Fruit fly (Drosophila melanogaster) whole organism, embryonic: ENCODE results near the gene CG18542.

ENCODE experiments used
- Ada2b ChIP-seq: fragments of 200-800 bp; sonication (Bioruptor generic); IDR thresholded peaks from 2 replicates; pipeline ENCODE4 v1.3.6; 2022; ENCODE audit warnings: missing biosample characterization, missing genetic modification characterization
- CG10462 ChIP-seq: fragments of 200-800 bp; sonication (Bioruptor generic); optimal IDR thresholded peaks from 2 replicates; lab custom pipeline; 2016; ENCODE audit warnings: missing biosample characterization, missing genetic modification characterization
- CG10959 ChIP-seq: fragments of 200-800 bp; sonication (Bioruptor generic); IDR thresholded peaks from 2 replicates; pipeline ENCODE4 v1.3.6; 2022; ENCODE audit warnings: missing biosample characterization, missing genetic modification characterization
- CG11504 ChIP-seq: fragments of 200-800 bp; sonication (Bioruptor generic); optimal IDR thresholded peaks from 3 replicates; lab custom pipeline; 2019; ENCODE audit warnings: missing biosample characterization, mild to moderate bottlenecking, missing genetic modification characterization, moderate library complexity
- CG11695 ChIP-seq: fragments of 200-800 bp; sonication (Bioruptor generic); IDR thresholded peaks from 3 replicates; pipeline ENCODE4 v1.3.6; 2022; ENCODE audit warnings: missing biosample characterization, missing genetic modification characterization
- CG13287 ChIP-seq: fragments of 200-800 bp; sonication (Bioruptor generic); IDR thresholded peaks from 2 replicates; pipeline ENCODE4 v1.3.6; 2022; ENCODE audit warnings: missing biosample characterization, missing genetic modification characterization; ENCODE audit not compliant: partially characterized antibody
- CG14710 ChIP-seq: fragments of 200-800 bp; sonication (Bioruptor generic); optimal IDR thresholded peaks from 3 replicates; lab custom pipeline; 2019; ENCODE audit warnings: missing biosample characterization, mild to moderate bottlenecking, missing genetic modification characterization, moderate library complexity
- CG16815 ChIP-seq: fragments of 200-800 bp; sonication (Bioruptor generic); optimal IDR thresholded peaks from 3 replicates; lab custom pipeline; 2017; ENCODE audit warnings: missing biosample characterization, mild to moderate bottlenecking, missing genetic modification characterization
- CG18764 ChIP-seq: fragments of 200-800 bp; sonication (Bioruptor generic); optimal IDR thresholded peaks from 3 replicates; lab custom pipeline; 2016; ENCODE audit warnings: missing biosample characterization, missing genetic modification characterization
- CG2712 ChIP-seq: fragments of 200-800 bp; optimal IDR thresholded peaks from 3 replicates; lab custom pipeline; 2019; ENCODE audit warnings: missing biosample characterization, mild to moderate bottlenecking, missing genetic modification characterization, moderate library complexity
- CG32767 ChIP-seq: fragments of 200-800 bp; sonication (Bioruptor generic); IDR thresholded peaks from 2 replicates; pipeline ENCODE4 v1.3.6; 2022; ENCODE audit warnings: missing biosample characterization, missing genetic modification characterization
- CG3281 ChIP-seq: fragments of 200-800 bp; sonication (Bioruptor generic); optimal IDR thresholded peaks from 3 replicates; lab custom pipeline; 2017; ENCODE audit warnings: missing biosample characterization, mild to moderate bottlenecking, missing genetic modification characterization
- CG3838 ChIP-seq: fragments of 200-800 bp; sonication (Bioruptor generic); optimal IDR thresholded peaks from 3 replicates; lab custom pipeline; 2016; ENCODE audit warnings: missing biosample characterization, missing genetic modification characterization
- CG7556 ChIP-seq: fragments of 200-800 bp; sonication (Bioruptor generic); optimal IDR thresholded peaks from 2 replicates; lab custom pipeline; 2017; ENCODE audit warnings: missing biosample characterization, mild to moderate bottlenecking, missing genetic modification characterization
- CG8944 ChIP-seq: fragments of 200-800 bp; sonication (Bioruptor generic); optimal IDR thresholded peaks from 3 replicates; lab custom pipeline; 2016; ENCODE audit warnings: missing biosample characterization, missing genetic modification characterization
- CG9215 ChIP-seq: fragments of 200-800 bp; sonication (Bioruptor generic); IDR thresholded peaks from 2 replicates; pipeline ENCODE4 v1.3.6; 2022; ENCODE audit warnings: missing biosample characterization, missing genetic modification characterization
- CHES-1-like ChIP-seq: fragments of 200-800 bp; sonication (Bioruptor generic); optimal IDR thresholded peaks from 2 replicates; lab custom pipeline; 2016; ENCODE audit warnings: missing biosample characterization, missing genetic modification characterization
- CTCF ChIP-seq: fragments of 200-800 bp; sonication (Bioruptor generic); optimal IDR thresholded peaks from 2 replicates; lab custom pipeline; 2017; ENCODE audit warnings: missing biosample characterization, mild to moderate bottlenecking, missing genetic modification characterization, moderate library complexity
- Dfd ChIP-seq, 2 experiments: fragments of >200 bp; optimal IDR thresholded peaks; 2 replicates each; lab custom pipeline; 2017; ENCODE audit warnings: missing biosample characterization in 2 of 2, missing genetic modification characterization in 2 of 2
- Dip3 ChIP-seq: fragments of 200-800 bp; sonication (Bioruptor generic); optimal IDR thresholded peaks from 3 replicates; lab custom pipeline; 2016; ENCODE audit warnings: missing biosample characterization, missing genetic modification characterization
- HLH4C ChIP-seq: fragments of 200-800 bp; sonication (Bioruptor generic); IDR thresholded peaks from 3 replicates; pipeline ENCODE4 v1.3.6; 2022; ENCODE audit warnings: missing biosample characterization, missing genetic modification characterization; ENCODE audit not compliant: partially characterized antibody
- HmgZ ChIP-seq: fragments of 200-800 bp; sonication (Bioruptor generic); optimal IDR thresholded peaks from 2 replicates; lab custom pipeline; 2018; ENCODE audit warnings: missing biosample characterization, mild to moderate bottlenecking, missing genetic modification characterization
- Hmr ChIP-seq: fragments of 200-800 bp; sonication (Bioruptor generic); optimal IDR thresholded peaks from 3 replicates; lab custom pipeline; 2017; ENCODE audit warnings: mild to moderate bottlenecking, missing biosample characterization, missing genetic modification reagents, missing genetic modification characterization
- Jarid2 ChIP-seq: fragments of 200-800 bp; sonication (Bioruptor generic); optimal IDR thresholded peaks from 3 replicates; lab custom pipeline; 2017; ENCODE audit warnings: mild to moderate bottlenecking, missing biosample characterization, missing genetic modification reagents, missing genetic modification characterization
- Myb ChIP-seq: fragments of 200-800 bp; sonication (Bioruptor generic); optimal IDR thresholded peaks from 2 replicates; lab custom pipeline; 2016; ENCODE audit warnings: missing biosample characterization, missing genetic modification characterization
- NC2α ChIP-seq: fragments of 200-800 bp; sonication (Bioruptor generic); optimal IDR thresholded peaks from 2 replicates; lab custom pipeline; 2016; ENCODE audit warnings: missing biosample characterization, missing genetic modification characterization
- NK7.1 ChIP-seq: fragments of 200-800 bp; sonication (Bioruptor generic); optimal IDR thresholded peaks from 3 replicates; lab custom pipeline; 2016; ENCODE audit warnings: missing biosample characterization, missing genetic modification characterization
- Nf-YC ChIP-seq: fragments of 200-800 bp; optimal IDR thresholded peaks from 3 replicates; lab custom pipeline; 2019; ENCODE audit warnings: missing biosample characterization, mild to moderate bottlenecking, missing genetic modification characterization, moderate library complexity
- Scr ChIP-seq: fragments of 200-800 bp; sonication (Bioruptor generic); IDR thresholded peaks from 2 replicates; pipeline ENCODE4 v1.3.6; 2022; ENCODE audit warnings: missing biosample characterization, missing genetic modification characterization; ENCODE audit not compliant: partially characterized antibody
- Sry-δ ChIP-seq: fragments of 200-800 bp; sonication (Bioruptor generic); optimal IDR thresholded peaks from 2 replicates; lab custom pipeline; 2016; ENCODE audit warnings: missing biosample characterization, missing genetic modification characterization
- Ssrp ChIP-seq: fragments of 200-800 bp; sonication (Bioruptor generic); optimal IDR thresholded peaks from 2 replicates; lab custom pipeline; 2018; ENCODE audit warnings: missing biosample characterization, mild to moderate bottlenecking, missing genetic modification characterization, moderate library complexity
- Taf1 ChIP-seq: fragments of 200-800 bp; sonication (Bioruptor generic); IDR thresholded peaks from 2 replicates; pipeline ENCODE4 v1.3.6; 2022; ENCODE audit warnings: missing biosample characterization, missing genetic modification characterization
- al ChIP-seq: fragments of 200-800 bp; sonication (Bioruptor generic); IDR thresholded peaks from 2 replicates; pipeline ENCODE4 v1.3.6; 2022; ENCODE audit warnings: missing biosample characterization, missing genetic modification characterization
- cas ChIP-seq: fragments of 200-800 bp; sonication (Bioruptor generic); IDR thresholded peaks from 2 replicates; pipeline ENCODE4 v1.3.6; 2022; ENCODE audit warnings: missing biosample characterization, missing genetic modification characterization
- dm ChIP-seq: fragments of 200-800 bp; sonication (Bioruptor generic); optimal IDR thresholded peaks from 3 replicates; lab custom pipeline; 2016; ENCODE audit warnings: missing biosample characterization, missing genetic modification characterization
- dpn ChIP-seq, 2 experiments: fragments of 200-800 bp; sonication (Bioruptor generic); optimal IDR thresholded peaks; 3 replicates each; lab custom pipeline; 2016; ENCODE audit warnings: missing biosample characterization in 2 of 2, missing genetic modification characterization in 2 of 2
- eyg ChIP-seq: fragments of 200-800 bp; sonication (Bioruptor generic); optimal IDR thresholded peaks from 3 replicates; lab custom pipeline; 2016; ENCODE audit warnings: missing biosample characterization, missing genetic modification characterization
- hth ChIP-seq: fragments of >200 bp; optimal IDR thresholded peaks from 2 replicates; lab custom pipeline; 2017; ENCODE audit warnings: inconsistent platforms
- jumu ChIP-seq: fragments of 200-800 bp; sonication (Bioruptor generic); optimal IDR thresholded peaks from 3 replicates; lab custom pipeline; 2016; ENCODE audit warnings: missing biosample characterization, missing genetic modification characterization
- kni ChIP-seq: fragments of 200-800 bp; sonication (Bioruptor generic); optimal IDR thresholded peaks from 3 replicates; lab custom pipeline; 2017; ENCODE audit warnings: mild to moderate bottlenecking, missing biosample characterization, missing genetic modification reagents, missing genetic modification characterization
- knrl ChIP-seq: fragments of 200-800 bp; sonication (Bioruptor generic); IDR thresholded peaks from 3 replicates; pipeline ENCODE4 v1.3.6; 2022; ENCODE audit warnings: missing biosample characterization, missing genetic modification characterization; ENCODE audit not compliant: partially characterized antibody
- org-1 ChIP-seq: fragments of 200-800 bp; sonication (Bioruptor generic); optimal IDR thresholded peaks from 2 replicates; lab custom pipeline; 2017; ENCODE audit warnings: missing biosample characterization, missing genetic modification characterization
- prd ChIP-seq, 3 experiments: fragments of >200 bp in 2 of 3; fragments of 200-800 bp in 1 of 3; sonication (Bioruptor generic) in 1 of 3; optimal IDR thresholded peaks in 2 of 3; IDR thresholded peaks in 1 of 3; 2 replicates in 2 of 3; 3 replicates in 1 of 3; pipeline versions ENCODE4 v1.3.6 to Lab custom; 2017 to 2022; ENCODE audit warnings: missing biosample characterization in 1 of 3, missing genetic modification characterization in 1 of 3
- pros ChIP-seq: fragments of 200-800 bp; sonication (Bioruptor generic); optimal IDR thresholded peaks from 3 replicates; lab custom pipeline; 2019; ENCODE audit warnings: missing biosample characterization, mild to moderate bottlenecking, missing genetic modification characterization, moderate library complexity
- repo ChIP-seq: fragments of 200-800 bp; sonication (Bioruptor generic); optimal IDR thresholded peaks from 2 replicates; lab custom pipeline; 2016; ENCODE audit warnings: missing biosample characterization, missing genetic modification characterization
- sima ChIP-seq: fragments of 200-800 bp; sonication (Bioruptor generic); optimal IDR thresholded peaks from 2 replicates; lab custom pipeline; 2016; ENCODE audit warnings: missing biosample characterization, missing genetic modification characterization
- so ChIP-seq: fragments of 200-800 bp; sonication (Bioruptor generic); IDR thresholded peaks from 3 replicates; pipeline ENCODE4 v1.3.6; 2022; ENCODE audit warnings: missing biosample characterization, missing genetic modification characterization
- sr ChIP-seq: fragments of 200-800 bp; sonication (Bioruptor generic); IDR thresholded peaks from 3 replicates; pipeline ENCODE4 v1.3.6; 2022; ENCODE audit warnings: missing biosample characterization, missing genetic modification characterization
- stwl ChIP-seq: fragments of 200-800 bp; sonication (Bioruptor generic); optimal IDR thresholded peaks from 3 replicates; lab custom pipeline; 2018; ENCODE audit warnings: missing biosample characterization, mild to moderate bottlenecking, missing genetic modification characterization, moderate library complexity
- tgo ChIP-seq: fragments of 200-800 bp; sonication (Bioruptor generic); IDR thresholded peaks from 3 replicates; pipeline ENCODE4 v1.3.6; 2022; ENCODE audit warnings: missing biosample characterization, missing genetic modification characterization
- tna ChIP-seq: fragments of 200-800 bp; sonication (Bioruptor generic); IDR thresholded peaks from 2 replicates; pipeline ENCODE4 v1.3.6; 2022; ENCODE audit warnings: missing biosample characterization, missing genetic modification characterization; ENCODE audit not compliant: partially characterized antibody
- vnd ChIP-seq: fragments of 200-800 bp; sonication (Bioruptor generic); IDR thresholded peaks from 3 replicates; pipeline ENCODE4 v1.3.6; 2022; ENCODE audit warnings: missing biosample characterization, missing genetic modification characterization; ENCODE audit not compliant: partially characterized antibody

The CG18542 gene

dm6 chr3R:9679746-9680145, 5.8 kb upstream of the CG18542 start, which contains the start of gene nmdyn-D7 (continued):
- TF ChIP-seq sima: no peak
- no peak for TF ChIP-seq CG18764 (GFP tag; lab: Kevin White, UChicago)
- TF ChIP-seq CG13287 (GFP tag; lab: Robert Waterston, UW): peak; percentile 24; the same call in 1 of the 2 replicates
- TF ChIP-seq NC2α (GFP tag; lab: Kevin White, UChicago): no peak
- no peak for TF ChIP-seq sr (GFP tag; lab: Robert Waterston, UW)
- no peak for TF ChIP-seq cas (GFP tag; lab: Robert Waterston, UW)
- TF ChIP-seq CG32767 (GFP tag; lab: Robert Waterston, UW): no peak
- peak; percentile 59 for TF ChIP-seq stwl (tag; lab: Kevin White, UChicago)
- TF ChIP-seq CG10959: no peak
- no peak for TF ChIP-seq repo
- no peak for TF ChIP-seq dm (GFP tag; lab: Kevin White, UChicago)
- TF ChIP-seq CG9215: peak; percentile 89
- TF ChIP-seq Nf-YC (tag; lab: Kevin White, UChicago): no peak
- no peak for TF ChIP-seq jumu (GFP tag; lab: Kevin White, UChicago)
- no peak for TF ChIP-seq al (GFP tag; lab: Robert Waterston, UW)
- TF ChIP-seq CG7556: no peak
- no peak for TF ChIP-seq CG11504 (tag; lab: Kevin White, UChicago)
- no peak for TF ChIP-seq so (GFP tag; lab: Robert Waterston, UW)
- no peak for TF ChIP-seq NK7.1 (GFP tag; lab: Kevin White, UChicago)
- TF ChIP-seq org-1 (GFP tag; lab: Kevin White, UChicago): no peak
- TF ChIP-seq CG10462 (GFP tag; lab: Kevin White, UChicago): no peak
- TF ChIP-seq knrl (GFP tag; lab: Robert Waterston, UW): 0 out of 3 replicates have a peak, but pooled peaks have one; percentile 8
- no peak for TF ChIP-seq vnd
- TF ChIP-seq pros (GFP tag; lab: Kevin White, UChicago): no peak
- TF ChIP-seq Hmr (GFP tag; lab: Kevin White, UChicago): no peak
- no peak for TF ChIP-seq CG3281 (GFP tag; lab: Kevin White, UChicago)
- TF ChIP-seq eyg (GFP tag; lab: Kevin White, UChicago): no peak
- TF ChIP-seq CG2712: peak; percentile 1
- TF ChIP-seq prd (optimal IDR thresholded peaks at IDR 0.05; lab: Kevin White, UChicago): no peak
- TF ChIP-seq prd (GFP tag; IDR thresholded peaks at IDR 0.05; lab: Robert Waterston, UW): no peak
- no peak for TF ChIP-seq Ada2b
- TF ChIP-seq CHES-1-like: no peak
- no peak for TF ChIP-seq CTCF (GFP tag; lab: Kevin White, UChicago)
- no peak for TF ChIP-seq CG3838 (GFP tag; lab: Kevin White, UChicago)
- TF ChIP-seq Dfd (GFP tag; optimal IDR thresholded peaks at IDR 0.05; lab: Kevin White, UChicago): no peak
- TF ChIP-seq Jarid2 (GFP tag; lab: Kevin White, UChicago): no peak
- TF ChIP-seq Scr: no peak
- TF ChIP-seq HLH4C (GFP tag; lab: Robert Waterston, UW): no peak
- peak; percentile 24 for TF ChIP-seq HmgZ (tag; lab: Kevin White, UChicago)
- TF ChIP-seq Taf1 (GFP tag; lab: Robert Waterston, UW): no peak
- peak; percentile 24 for TF ChIP-seq Myb (GFP tag; lab: Kevin White, UChicago)
- no peak for TF ChIP-seq hth (lab: Kevin White, UChicago)
- no peak for TF ChIP-seq Ssrp
- no peak for TF ChIP-seq CG11695 (GFP tag; lab: Robert Waterston, UW)
- TF ChIP-seq dpn (GFP tag; optimal IDR thresholded peaks at IDR 0.05; lab: Kevin White, UChicago): no peak
- no peak for TF ChIP-seq Dip3 (GFP tag; lab: Kevin White, UChicago)
- TF ChIP-seq kni (GFP tag; lab: Kevin White, UChicago): no peak
- peak; percentile 38 for TF ChIP-seq CG14710 (tag; lab: Kevin White, UChicago)
- TF ChIP-seq tna (GFP tag; lab: Robert Waterston, UW): no peak
- TF ChIP-seq CG8944 (GFP tag; lab: Kevin White, UChicago): no peak
- no peak for TF ChIP-seq Sry-δ (GFP tag; lab: Kevin White, UChicago)
- no peak for TF ChIP-seq tgo
- TF ChIP-seq CG16815: no peak
